Fruit fly (Drosophila melanogaster) whole organism, adult: ENCODE measurements around the gene Cyp4s3.
A peak's percentile ranks its signal among the peaks of the same experiment; 100 is the strongest.

ENCODE experiments used
- CG11617 ChIP-seq: fragments of 200-800 bp; sonication (Bioruptor generic); optimal IDR thresholded peaks from 2 replicates; lab custom pipeline; 2017; ENCODE audit warnings: mild to moderate bottlenecking, missing biosample characterization, missing genetic modification reagents, missing genetic modification characterization
- CG12768 ChIP-seq: fragments of 200-800 bp; sonication (Bioruptor generic); optimal IDR thresholded peaks from 2 replicates; lab custom pipeline; 2017; ENCODE audit warnings: missing biosample characterization, missing genetic modification characterization, mild to moderate bottlenecking, moderate library complexity, missing genetic modification reagents
- CG14711 ChIP-seq: fragments of 200-800 bp; sonication (Bioruptor generic); optimal IDR thresholded peaks from 2 replicates; lab custom pipeline; 2018; ENCODE audit warnings: missing biosample characterization, mild to moderate bottlenecking, missing genetic modification characterization, moderate library complexity
- CG1620 ChIP-seq: fragments of 200-800 bp; sonication (Bioruptor generic); optimal IDR thresholded peaks from 2 replicates; lab custom pipeline; 2016; ENCODE audit warnings: missing biosample characterization, missing genetic modification characterization
- CG33017 ChIP-seq: fragments of 200-800 bp; sonication (Bioruptor generic); optimal IDR thresholded peaks from 2 replicates; lab custom pipeline; 2018; ENCODE audit warnings: missing biosample characterization, mild to moderate bottlenecking, missing genetic modification characterization, moderate library complexity
- CG5204 ChIP-seq: fragments of 200-800 bp; sonication (Bioruptor generic); optimal IDR thresholded peaks from 2 replicates; lab custom pipeline; 2016; ENCODE audit warnings: missing biosample characterization, missing genetic modification characterization
- CG7045 ChIP-seq: fragments of 200-800 bp; sonication (Bioruptor generic); optimal IDR thresholded peaks from 2 replicates; lab custom pipeline; 2017; ENCODE audit warnings: missing biosample characterization, mild to moderate bottlenecking, missing genetic modification characterization
- CG7101 ChIP-seq: fragments of 200-800 bp; sonication (Bioruptor generic); optimal IDR thresholded peaks from 2 replicates; lab custom pipeline; 2018; ENCODE audit warnings: missing biosample characterization, mild to moderate bottlenecking, missing genetic modification characterization, moderate library complexity
- Clk ChIP-seq: fragments of 200-800 bp; sonication (Bioruptor generic); optimal IDR thresholded peaks from 2 replicates; lab custom pipeline; 2017; ENCODE audit warnings: missing biosample characterization, missing genetic modification characterization
- Crg-1 ChIP-seq: fragments of 200-800 bp; sonication (Bioruptor generic); optimal IDR thresholded peaks from 2 replicates; lab custom pipeline; 2016; ENCODE audit warnings: missing biosample characterization, missing genetic modification characterization
- Hr96 ChIP-seq: fragments of 200-800 bp; sonication (Bioruptor generic); optimal IDR thresholded peaks from 2 replicates; lab custom pipeline; 2016; ENCODE audit warnings: missing biosample characterization, missing genetic modification characterization
- Mnt ChIP-seq: fragments of 200-800 bp; sonication (Bioruptor generic); optimal IDR thresholded peaks from 2 replicates; lab custom pipeline; 2016; ENCODE audit warnings: missing biosample characterization, mild to moderate bottlenecking, missing genetic modification characterization
- bab1 ChIP-seq: fragments of 200-800 bp; sonication (Bioruptor generic); optimal IDR thresholded peaks from 3 replicates; lab custom pipeline; 2019; ENCODE audit warnings: missing biosample characterization, mild to moderate bottlenecking, missing genetic modification characterization, moderate library complexity
- cic ChIP-seq: fragments of 200-800 bp; sonication (Bioruptor generic); optimal IDR thresholded peaks from 2 replicates; lab custom pipeline; 2017; ENCODE audit warnings: missing biosample characterization, mild to moderate bottlenecking, missing genetic modification characterization, moderate library complexity
- cnc ChIP-seq, 2 experiments: fragments of >200 bp; optimal IDR thresholded peaks; 2 replicates each; lab custom pipeline; 2017
- kay ChIP-seq: fragments of 200-800 bp; sonication (Bioruptor generic); peaks from one replicate; lab custom pipeline; 2016; ENCODE audit warnings: missing biosample characterization, missing genetic modification characterization, borderline replicate concordance
- ovo ChIP-seq: fragments of 200-800 bp; sonication (Bioruptor generic); optimal IDR thresholded peaks from 2 replicates; lab custom pipeline; 2016; ENCODE audit warnings: missing biosample characterization, missing genetic modification characterization
- pad ChIP-seq: fragments of 200-800 bp; sonication (Bioruptor generic); optimal IDR thresholded peaks from 3 replicates; lab custom pipeline; 2017; ENCODE audit warnings: missing biosample characterization, missing genetic modification characterization, mild to moderate bottlenecking, moderate library complexity, missing genetic modification reagents
- tj ChIP-seq: fragments of 200-800 bp; sonication (Bioruptor generic); optimal IDR thresholded peaks from 3 replicates; lab custom pipeline; 2017; ENCODE audit warnings: missing biosample characterization, mild to moderate bottlenecking, missing genetic modification characterization, moderate library complexity
- toe ChIP-seq: fragments of 200-800 bp; sonication (Bioruptor generic); optimal IDR thresholded peaks from 2 replicates; lab custom pipeline; 2016; ENCODE audit warnings: missing biosample characterization, missing genetic modification characterization

Gene Cyp4s3

DNA sequence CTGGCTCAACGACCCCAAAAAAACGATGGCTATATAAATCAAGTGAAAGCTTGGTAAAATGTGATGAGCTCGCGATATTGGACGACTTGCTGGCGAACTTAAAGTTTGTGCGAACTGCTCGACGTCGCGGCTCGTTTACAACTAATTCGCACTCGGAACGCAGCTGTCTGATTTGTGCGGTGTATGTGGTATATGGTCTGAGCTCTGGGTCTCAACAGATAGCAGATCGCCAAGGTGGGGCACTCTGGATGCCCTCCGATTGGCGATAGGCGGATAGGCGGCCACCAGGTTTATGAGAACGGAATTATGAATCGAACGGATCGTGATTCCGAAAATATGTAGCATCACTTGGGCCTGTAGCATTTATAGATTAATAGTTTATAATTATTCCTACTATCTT is at the start of gene Cyp4s3:
Cyp4s3 (minus strand) TSS at position 146 of the 400 bp plus-strand sequence.
- TF ChIP-seq tj (GFP tag; lab: Kevin White, UChicago) = peak; percentile 70
- no peak for TF ChIP-seq CG12768 (GFP tag; lab: Kevin White, UChicago)
- no peak for TF ChIP-seq pad (GFP tag; lab: Kevin White, UChicago)

DNA sequence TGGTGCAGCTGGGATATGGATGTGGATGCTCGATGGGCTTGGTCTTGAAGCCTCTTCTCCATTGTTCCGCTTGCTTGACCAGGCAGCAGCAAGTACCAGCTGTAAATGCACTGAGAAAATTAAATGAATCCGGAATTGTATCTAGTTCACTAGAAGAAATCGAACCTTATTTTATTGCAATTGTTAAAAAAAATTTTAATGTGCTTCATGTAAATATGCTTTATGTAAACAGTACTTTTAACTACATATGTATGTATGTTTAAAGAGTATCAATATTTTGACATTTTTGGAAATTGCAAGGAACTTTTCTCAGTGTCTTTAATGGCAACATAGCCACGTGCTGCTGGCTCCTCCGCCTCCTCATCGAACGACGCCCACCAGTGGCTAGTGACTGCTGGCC is 48.5 kb upstream of the Cyp4s3 start:
- no peak for TF ChIP-seq Mnt
- TF ChIP-seq Crg-1 = no peak
- no peak for TF ChIP-seq CG12768 (GFP tag; lab: Kevin White, UChicago)
- TF ChIP-seq CG1620 = no peak
- no peak for TF ChIP-seq CG33017
- no peak for TF ChIP-seq CG11617
- TF ChIP-seq cnc (optimal IDR thresholded peaks at IDR 0.05; lab: Kevin White, UChicago) = no peak
- no peak for TF ChIP-seq CG5204 (GFP tag; lab: Kevin White, UChicago)
- TF ChIP-seq kay (GFP tag; lab: Kevin White, UChicago) = no peak
- no peak for TF ChIP-seq CG7045 (GFP tag; lab: Kevin White, UChicago)
- TF ChIP-seq tj (GFP tag; lab: Kevin White, UChicago) = no peak

DNA sequence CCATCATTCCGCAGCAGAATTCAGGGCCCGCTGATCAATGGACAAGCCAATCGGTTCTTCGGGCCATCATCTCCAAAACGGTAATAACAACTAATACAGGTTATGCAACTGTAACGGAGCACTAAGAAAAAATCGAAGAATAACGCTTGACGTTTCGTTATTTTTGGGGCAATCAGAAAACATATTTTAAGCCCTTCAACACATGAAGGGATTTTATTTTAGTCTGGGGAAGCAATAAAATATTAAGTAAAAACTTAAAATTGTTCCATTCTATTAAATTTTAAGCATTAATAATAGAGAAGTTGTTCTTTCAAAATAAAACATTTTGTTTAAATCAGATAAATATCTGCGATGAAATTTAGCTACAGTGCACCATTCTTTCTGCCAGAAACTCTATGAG is 47.1 kb upstream of the Cyp4s3 start:
- no peak for TF ChIP-seq kay (GFP tag; lab: Kevin White, UChicago)
- no peak for TF ChIP-seq Crg-1
- no peak for TF ChIP-seq CG5204 (GFP tag; lab: Kevin White, UChicago)

DNA sequence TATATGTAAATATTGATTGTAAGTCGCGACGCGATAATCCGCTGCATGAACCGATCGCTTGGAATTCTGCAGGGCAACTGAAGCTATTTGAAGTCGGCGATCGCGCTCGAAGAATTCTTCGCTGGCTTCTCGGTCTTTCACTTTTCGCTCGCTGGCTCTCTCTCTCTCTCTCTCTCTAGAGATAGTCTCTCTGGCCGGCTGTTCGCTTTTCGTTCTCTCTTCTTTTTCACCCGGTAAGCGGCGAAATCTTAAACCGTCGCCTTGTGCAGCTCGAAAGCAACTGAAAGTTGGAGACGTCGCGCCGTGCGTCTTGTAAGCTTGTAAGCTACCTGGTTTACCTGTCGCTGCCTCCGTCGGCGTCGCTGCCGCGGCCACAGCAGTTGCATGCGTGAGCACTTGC is 46.6 kb upstream of the Cyp4s3 start, which contains the start of gene CG9095:
CG9095 (minus strand) TSS at position 285 of the 400 bp plus-strand sequence.
- TF ChIP-seq cnc (optimal IDR thresholded peaks at IDR 0.05; lab: Kevin White, UChicago) (no peak), CG33017 (no peak), tj (GFP tag; lab: Kevin White, UChicago) (no peak)

DNA sequence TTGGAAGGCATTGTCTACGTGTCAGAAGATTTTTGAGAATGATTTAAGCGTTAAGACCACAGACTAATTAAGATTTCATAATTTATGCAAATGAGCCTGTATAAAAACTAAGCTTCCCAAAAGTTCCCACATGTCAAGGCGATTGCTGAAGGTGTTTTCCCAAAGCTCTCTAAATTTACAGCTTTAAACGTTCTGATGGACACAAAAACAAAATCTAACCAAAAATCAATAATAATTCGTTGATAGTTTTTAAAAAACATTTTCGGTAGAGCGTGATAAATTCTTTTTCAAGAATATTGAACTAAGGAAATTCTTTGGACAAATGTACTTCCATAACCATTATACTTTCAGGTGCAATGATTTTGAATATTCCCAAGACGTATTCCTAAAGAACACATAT is 45.7 kb upstream of the Cyp4s3 start:
- no peak for TF ChIP-seq pad (GFP tag; lab: Kevin White, UChicago)
- TF ChIP-seq CG12768 (GFP tag; lab: Kevin White, UChicago) = no peak
- no peak for TF ChIP-seq CG7045 (GFP tag; lab: Kevin White, UChicago)
- TF ChIP-seq kay (GFP tag; lab: Kevin White, UChicago) = no peak

DNA sequence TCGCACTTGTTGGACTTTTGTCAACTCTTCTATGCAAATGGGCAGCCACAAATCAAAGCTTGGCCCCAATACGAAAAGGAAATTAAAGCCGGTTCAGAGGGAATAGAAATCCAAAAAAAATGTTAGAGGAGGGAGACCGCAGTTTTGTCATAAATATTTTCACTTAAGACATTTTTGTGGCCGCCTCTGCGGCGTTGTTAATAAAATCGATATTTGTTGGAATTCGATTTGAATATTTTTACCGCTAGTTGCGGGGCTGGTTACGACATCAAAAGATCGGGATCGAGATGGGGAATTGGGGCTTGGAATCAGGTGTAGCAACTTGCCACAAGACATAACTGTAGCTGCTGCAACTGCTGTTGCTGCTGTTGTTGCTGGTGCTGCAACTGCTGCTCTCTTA is 40.9 kb upstream of the Cyp4s3 start:
- TF ChIP-seq toe (no peak), Mnt (no peak), CG12768 (GFP tag; lab: Kevin White, UChicago) (no peak), CG11617 (no peak), Clk (GFP tag; lab: Kevin White, UChicago) (no peak), cnc (optimal IDR thresholded peaks at IDR 0.05; lab: Kevin White, UChicago) (no peak), kay (GFP tag; lab: Kevin White, UChicago) (no peak)

DNA sequence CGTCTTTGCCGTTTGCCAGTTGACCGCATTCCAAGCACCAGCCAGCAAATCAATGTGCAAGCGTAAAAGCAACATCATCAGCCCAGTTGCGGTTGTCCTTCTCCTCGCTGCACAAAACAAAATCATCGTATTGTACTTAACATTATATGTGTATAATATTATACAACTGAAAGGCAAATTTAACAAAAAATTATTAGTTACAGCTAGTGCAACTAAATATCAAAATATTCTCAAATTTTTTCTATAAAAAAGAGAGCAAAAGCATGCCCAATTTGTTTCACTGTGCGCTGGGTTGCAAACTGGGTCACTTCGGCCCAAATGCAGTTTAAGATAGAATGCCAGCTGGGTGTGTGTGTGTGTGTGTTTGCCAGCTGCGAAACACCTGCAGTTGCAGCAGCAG is 39.9 kb upstream of the Cyp4s3 start:
- TF ChIP-seq cnc (optimal IDR thresholded peaks at IDR 0.05; lab: Kevin White, UChicago) = no peak
- TF ChIP-seq ovo = no peak
- TF ChIP-seq CG7101 (tag; lab: Kevin White, UChicago) = no peak
- no peak for TF ChIP-seq kay (GFP tag; lab: Kevin White, UChicago)
- no peak for TF ChIP-seq CG33017
- TF ChIP-seq CG11617 = no peak
- no peak for TF ChIP-seq Crg-1
- TF ChIP-seq bab1 (GFP tag; lab: Kevin White, UChicago) = no peak
- no peak for TF ChIP-seq CG14711 (tag; lab: Kevin White, UChicago)
- no peak for TF ChIP-seq Mnt
- TF ChIP-seq Clk (GFP tag; lab: Kevin White, UChicago) = no peak
- TF ChIP-seq toe = no peak
- TF ChIP-seq pad (GFP tag; lab: Kevin White, UChicago) = no peak
- TF ChIP-seq CG12768 (GFP tag; lab: Kevin White, UChicago) = no peak
- TF ChIP-seq CG1620 = no peak
- TF ChIP-seq tj (GFP tag; lab: Kevin White, UChicago) = no peak
- TF ChIP-seq CG5204 (GFP tag; lab: Kevin White, UChicago) = no peak
- TF ChIP-seq Hr96 (GFP tag; lab: Kevin White, UChicago) = no peak
- no peak for TF ChIP-seq cic (GFP tag; lab: Kevin White, UChicago)
- no peak for TF ChIP-seq CG7045 (GFP tag; lab: Kevin White, UChicago)

DNA sequence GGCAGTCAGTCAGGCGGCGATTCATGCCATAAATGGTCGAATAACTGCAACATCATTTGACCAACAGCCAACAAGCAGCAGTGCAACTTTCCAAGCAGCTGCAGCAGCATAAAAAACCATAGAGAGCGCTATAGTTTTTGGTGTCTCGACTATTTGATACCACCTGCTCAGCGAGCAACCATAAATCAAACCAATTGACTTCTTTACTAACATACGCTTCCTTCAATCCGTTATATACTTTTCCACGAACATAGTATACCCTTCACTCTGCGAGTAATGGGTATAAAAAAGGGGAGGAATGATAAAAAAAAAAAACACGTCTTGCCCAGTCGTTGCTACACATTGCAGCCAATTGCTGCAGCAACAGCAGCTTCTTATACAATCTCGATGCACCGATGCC is 35.7 kb upstream of the Cyp4s3 start:
- TF ChIP-seq CG1620 (no peak), CG5204 (GFP tag; lab: Kevin White, UChicago) (no peak), CG7101 (tag; lab: Kevin White, UChicago) (no peak), CG11617 (no peak), cic (GFP tag; lab: Kevin White, UChicago) (no peak), Clk (GFP tag; lab: Kevin White, UChicago) (no peak), cnc (optimal IDR thresholded peaks at IDR 0.05; lab: Kevin White, UChicago) (no peak), CG12768 (GFP tag; lab: Kevin White, UChicago) (no peak), toe (no peak), Crg-1 (no peak), kay (GFP tag; lab: Kevin White, UChicago) (no peak), ovo (no peak), bab1 (GFP tag; lab: Kevin White, UChicago) (no peak), Hr96 (GFP tag; lab: Kevin White, UChicago) (no peak)
